Fruit fly (Drosophila melanogaster) whole organism, prepupa: ENCODE data around the gene GNBP2.

Source experiments
- Blimp-1 ChIP-seq: fragments of 200-800 bp; sonication (Bioruptor generic); optimal IDR thresholded peaks from 3 replicates; lab custom pipeline; 2017; ENCODE audit warnings: missing biosample characterization, missing genetic modification characterization, mild to moderate bottlenecking, moderate library complexity, missing genetic modification reagents
- CG10669 ChIP-seq: fragments of 200-800 bp; sonication (Bioruptor generic); optimal IDR thresholded peaks from 3 replicates; lab custom pipeline; 2018; ENCODE audit warnings: missing biosample characterization, mild to moderate bottlenecking, missing genetic modification characterization, moderate library complexity
- CG11294 ChIP-seq: fragments of 200-800 bp; sonication (Bioruptor generic); IDR thresholded peaks from 2 replicates; pipeline ENCODE4 v1.3.6; 2022; ENCODE audit warnings: missing biosample characterization, missing genetic modification characterization
- CG11762 ChIP-seq: fragments of 200-800 bp; sonication (Bioruptor generic); optimal IDR thresholded peaks from 3 replicates; lab custom pipeline; 2016; ENCODE audit warnings: missing biosample characterization, missing genetic modification characterization; ENCODE audit not compliant: insufficient read depth
- CG11902 ChIP-seq: fragments of 200-800 bp; sonication (Bioruptor generic); optimal IDR thresholded peaks from 3 replicates; lab custom pipeline; 2016; ENCODE audit warnings: missing biosample characterization, missing genetic modification characterization
- CG15336 ChIP-seq: fragments of 200-800 bp; sonication (Bioruptor generic); IDR thresholded peaks from 2 replicates; pipeline ENCODE4 v1.3.6; 2022; ENCODE audit warnings: missing biosample characterization, missing genetic modification characterization
- CG1621 ChIP-seq: fragments of 200-800 bp; sonication (Bioruptor generic); optimal IDR thresholded peaks from 3 replicates; lab custom pipeline; 2018; ENCODE audit warnings: missing biosample characterization, mild to moderate bottlenecking, missing genetic modification characterization
- CG16779 ChIP-seq: fragments of 200-800 bp; sonication (Bioruptor generic); optimal IDR thresholded peaks from 3 replicates; lab custom pipeline; 2017; ENCODE audit warnings: missing biosample characterization, mild to moderate bottlenecking, missing genetic modification characterization
- CG3032 ChIP-seq: fragments of 200-800 bp; optimal IDR thresholded peaks from 2 replicates; lab custom pipeline; 2019; ENCODE audit warnings: missing biosample characterization, mild to moderate bottlenecking, missing genetic modification characterization, moderate library complexity
- CG31627 ChIP-seq: fragments of 200-800 bp; sonication (Bioruptor generic); optimal IDR thresholded peaks from 3 replicates; lab custom pipeline; 2016; ENCODE audit warnings: missing biosample characterization, missing genetic modification characterization
- CG32006 ChIP-seq: fragments of 200-800 bp; sonication (Bioruptor generic); optimal IDR thresholded peaks from 3 replicates; lab custom pipeline; 2017; ENCODE audit warnings: missing biosample characterization, mild to moderate bottlenecking, missing genetic modification characterization
- CG34406 ChIP-seq: fragments of 200-800 bp; sonication (Bioruptor generic); optimal IDR thresholded peaks from 3 replicates; lab custom pipeline; 2016; ENCODE audit warnings: missing biosample characterization, missing genetic modification characterization
- CG4318 ChIP-seq: fragments of 200-800 bp; sonication (Bioruptor generic); optimal IDR thresholded peaks from 3 replicates; lab custom pipeline; 2017; ENCODE audit warnings: missing biosample characterization, mild to moderate bottlenecking, missing genetic modification characterization
- CG6163 ChIP-seq: fragments of 200-800 bp; sonication (Bioruptor generic); IDR thresholded peaks from 3 replicates; pipeline ENCODE4 v1.3.6; 2022; ENCODE audit warnings: missing biosample characterization, missing genetic modification characterization
- CG6276 ChIP-seq: fragments of 200-800 bp; sonication (Bioruptor generic); optimal IDR thresholded peaks from 2 replicates; lab custom pipeline; 2017; ENCODE audit warnings: missing biosample characterization, mild to moderate bottlenecking, missing genetic modification characterization
- CG6792 ChIP-seq: fragments of 200-800 bp; sonication (Bioruptor generic); optimal IDR thresholded peaks from 3 replicates; lab custom pipeline; 2016; ENCODE audit warnings: missing biosample characterization, missing genetic modification characterization
- CG6808 ChIP-seq: fragments of 200-800 bp; sonication (Bioruptor generic); optimal IDR thresholded peaks from 3 replicates; lab custom pipeline; 2017; ENCODE audit warnings: missing biosample characterization, missing genetic modification characterization, mild to moderate bottlenecking, moderate library complexity, missing genetic modification reagents
- CG7368 ChIP-seq: fragments of 200-800 bp; sonication (Bioruptor generic); optimal IDR thresholded peaks from 3 replicates; lab custom pipeline; 2016; ENCODE audit warnings: missing biosample characterization, missing genetic modification characterization
- CG8119 ChIP-seq: fragments of 200-800 bp; sonication (Bioruptor generic); IDR thresholded peaks from 3 replicates; pipeline ENCODE4 v1.3.6; 2022; ENCODE audit warnings: missing biosample characterization, missing genetic modification characterization
- CG8319 ChIP-seq: fragments of 200-800 bp; sonication (Bioruptor generic); optimal IDR thresholded peaks from 3 replicates; lab custom pipeline; 2016; ENCODE audit warnings: missing biosample characterization, missing genetic modification characterization
- CG8632 ChIP-seq: fragments of 200-800 bp; sonication (Bioruptor generic); optimal IDR thresholded peaks from 3 replicates; lab custom pipeline; 2016; ENCODE audit warnings: missing biosample characterization, missing genetic modification characterization
- CG9139 ChIP-seq: fragments of 200-800 bp; sonication (Bioruptor generic); optimal IDR thresholded peaks from 3 replicates; lab custom pipeline; 2017; ENCODE audit warnings: missing biosample characterization, mild to moderate bottlenecking, missing genetic modification characterization
- Eip75B ChIP-seq: fragments of 200-800 bp; sonication (Bioruptor generic); optimal IDR thresholded peaks from 3 replicates; lab custom pipeline; 2016; ENCODE audit warnings: missing biosample characterization, missing genetic modification characterization
- Eip78C ChIP-seq: fragments of 200-800 bp; sonication (Bioruptor generic); peaks from one replicate; lab custom pipeline; 2016; ENCODE audit warnings: missing biosample characterization, missing genetic modification characterization
- Eip93F ChIP-seq: fragments of 200-800 bp; sonication (Bioruptor generic); optimal IDR thresholded peaks from 2 replicates; lab custom pipeline; 2016; ENCODE audit warnings: missing biosample characterization, mild to moderate bottlenecking, missing genetic modification characterization
- Ets21C ChIP-seq: fragments of 200-800 bp; sonication (Bioruptor generic); optimal IDR thresholded peaks from 3 replicates; lab custom pipeline; 2016; ENCODE audit warnings: missing biosample characterization, missing genetic modification characterization
- Ets96B ChIP-seq: fragments of 200-800 bp; optimal IDR thresholded peaks from 2 replicates; lab custom pipeline; 2019; ENCODE audit warnings: missing biosample characterization, mild to moderate bottlenecking, missing genetic modification characterization, moderate library complexity
- Gug ChIP-seq: fragments of 200-800 bp; sonication (Bioruptor generic); IDR thresholded peaks from 2 replicates; pipeline ENCODE4 v1.3.6; 2022; ENCODE audit warnings: missing biosample characterization, missing genetic modification characterization
- Hr38 ChIP-seq: sonication (Bioruptor generic); optimal IDR thresholded peaks from 2 replicates; lab custom pipeline; 2016; ENCODE audit warnings: missing biosample characterization, missing genetic modification characterization
- Hr39 ChIP-seq: fragments of 200-800 bp; sonication (Bioruptor generic); optimal IDR thresholded peaks from 2 replicates; lab custom pipeline; 2016; ENCODE audit warnings: missing biosample characterization, missing genetic modification characterization
- Hr4 ChIP-seq: fragments of 200-800 bp; sonication (Bioruptor generic); optimal IDR thresholded peaks from 3 replicates; lab custom pipeline; 2016; ENCODE audit warnings: missing biosample characterization, missing genetic modification characterization
- Met ChIP-seq: fragments of 200-800 bp; sonication (Bioruptor generic); optimal IDR thresholded peaks from 3 replicates; lab custom pipeline; 2016; ENCODE audit warnings: missing biosample characterization, missing genetic modification characterization
- OdsH ChIP-seq: fragments of 200-800 bp; sonication (Bioruptor generic); optimal IDR thresholded peaks from 3 replicates; lab custom pipeline; 2016; ENCODE audit warnings: missing biosample characterization, missing genetic modification characterization
- Smox ChIP-seq: fragments of 200-800 bp; sonication (Bioruptor generic); optimal IDR thresholded peaks from 3 replicates; lab custom pipeline; 2016; ENCODE audit warnings: missing biosample characterization, missing genetic modification characterization
- Sox102F ChIP-seq: fragments of 200-800 bp; sonication (Bioruptor generic); optimal IDR thresholded peaks from 2 replicates; lab custom pipeline; 2016; ENCODE audit warnings: missing biosample characterization, mild to moderate bottlenecking, missing genetic modification characterization
- Sox14 ChIP-seq: fragments of 200-800 bp; sonication (Bioruptor generic); optimal IDR thresholded peaks from 3 replicates; lab custom pipeline; 2016; ENCODE audit warnings: missing biosample characterization, missing genetic modification characterization
- Sox15 ChIP-seq: fragments of 200-800 bp; sonication (Bioruptor generic); optimal IDR thresholded peaks from 3 replicates; lab custom pipeline; 2016; ENCODE audit warnings: missing biosample characterization, missing genetic modification characterization
- achi ChIP-seq: fragments of 200-800 bp; sonication (Bioruptor generic); optimal IDR thresholded peaks from 3 replicates; lab custom pipeline; 2016; ENCODE audit warnings: missing biosample characterization, missing genetic modification characterization
- acj6 ChIP-seq: fragments of 200-800 bp; sonication (Bioruptor generic); optimal IDR thresholded peaks from 3 replicates; lab custom pipeline; 2016; ENCODE audit warnings: missing biosample characterization, missing genetic modification characterization
- cyc ChIP-seq: fragments of 200-800 bp; sonication (Bioruptor generic); optimal IDR thresholded peaks from 3 replicates; lab custom pipeline; 2016; ENCODE audit warnings: missing biosample characterization, missing genetic modification characterization
- dac ChIP-seq: fragments of 200-800 bp; sonication (Bioruptor generic); optimal IDR thresholded peaks from 2 replicates; lab custom pipeline; 2017; ENCODE audit warnings: missing biosample characterization, mild to moderate bottlenecking, missing genetic modification characterization
- eg ChIP-seq: fragments of 200-800 bp; sonication (Bioruptor generic); IDR thresholded peaks from 3 replicates; pipeline ENCODE4 v1.3.6; 2022; ENCODE audit warnings: missing biosample characterization, missing genetic modification characterization
- esn ChIP-seq: fragments of 200-800 bp; sonication (Bioruptor generic); optimal IDR thresholded peaks from 2 replicates; lab custom pipeline; 2016; ENCODE audit warnings: missing biosample characterization, mild to moderate bottlenecking, missing genetic modification characterization, moderate library complexity
- fd85E ChIP-seq: fragments of 200-800 bp; sonication (Bioruptor generic); optimal IDR thresholded peaks from 3 replicates; lab custom pipeline; 2016; ENCODE audit warnings: missing biosample characterization, missing genetic modification characterization
- fkh ChIP-seq: fragments of 200-800 bp; sonication (Bioruptor generic); optimal IDR thresholded peaks from 3 replicates; lab custom pipeline; 2017; ENCODE audit warnings: missing biosample characterization, mild to moderate bottlenecking, missing genetic modification characterization, moderate library complexity
- lz ChIP-seq: fragments of 200-800 bp; sonication (Bioruptor generic); optimal IDR thresholded peaks from 3 replicates; lab custom pipeline; 2016; ENCODE audit warnings: missing biosample characterization, missing genetic modification characterization
- net ChIP-seq: fragments of 200-800 bp; sonication (Bioruptor generic); optimal IDR thresholded peaks from 3 replicates; lab custom pipeline; 2016; ENCODE audit warnings: missing biosample characterization, missing genetic modification characterization
- pdm3 ChIP-seq: fragments of 200-800 bp; sonication (Bioruptor generic); optimal IDR thresholded peaks from 3 replicates; lab custom pipeline; 2016; ENCODE audit warnings: missing biosample characterization, missing genetic modification characterization
- salr ChIP-seq, 2 experiments: fragments of 200-800 bp; sonication (Bioruptor generic); optimal IDR thresholded peaks; 3 replicates each; lab custom pipeline; 2016 to 2018; ENCODE audit warnings: missing biosample characterization in 2 of 2, missing genetic modification characterization in 2 of 2, mild to moderate bottlenecking in 1 of 2
- spab ChIP-seq: fragments of 200-800 bp; sonication (Bioruptor generic); optimal IDR thresholded peaks from 2 replicates; lab custom pipeline; 2017; ENCODE audit warnings: missing biosample characterization, mild to moderate bottlenecking, missing genetic modification characterization, missing genetic modification reagents
- topi ChIP-seq: fragments of 200-800 bp; sonication (Bioruptor generic); optimal IDR thresholded peaks from 3 replicates; lab custom pipeline; 2016; ENCODE audit warnings: missing biosample characterization, missing genetic modification characterization
- vri ChIP-seq: fragments of 200-800 bp; sonication (Bioruptor generic); optimal IDR thresholded peaks from 3 replicates; lab custom pipeline; 2016; ENCODE audit warnings: missing biosample characterization, mild to moderate bottlenecking, missing genetic modification characterization

Gene GNBP2

dm6 chr3L:18626451-18627079, 48.6 kb downstream of the GNBP2 start:
- TF ChIP-seq CG6792 (GFP tag; lab: Kevin White, UChicago) (no peak), cyc (GFP tag; lab: Kevin White, UChicago) (no peak), Smox (GFP tag; lab: Kevin White, UChicago) (peak; percentile 27), CG3032 (no peak), CG15336 (GFP tag; lab: Robert Waterston, UW) (peak; percentile 40), CG1621 (tag; lab: Kevin White, UChicago) (no peak), CG34406 (GFP tag; lab: Kevin White, UChicago) (peak; percentile 20), CG6808 (GFP tag; lab: Kevin White, UChicago) (no peak), CG8632 (GFP tag; lab: Kevin White, UChicago) (no peak), pdm3 (GFP tag; lab: Kevin White, UChicago) (peak; percentile 14), Gug (no peak), spab (no peak), acj6 (peak; percentile 3), CG6163 (GFP tag; lab: Robert Waterston, UW) (peak; percentile 43; the same call in 2 of the 3 replicates), vri (GFP tag; lab: Kevin White, UChicago) (no peak), dac (GFP tag; lab: Kevin White, UChicago) (no peak), CG31627 (GFP tag; lab: Kevin White, UChicago) (no peak), net (GFP tag; lab: Kevin White, UChicago) (peak; percentile 22), CG32006 (GFP tag; lab: Kevin White, UChicago) (peak; percentile 61), CG11902 (no peak), CG7368 (GFP tag; lab: Kevin White, UChicago) (no peak), Hr38 (GFP tag; lab: Kevin White, UChicago) (no peak), OdsH (no peak), CG16779 (tag; lab: Kevin White, UChicago) (no peak), CG11762 (no peak), fkh (GFP tag; lab: Kevin White, UChicago) (no peak), CG8319 (GFP tag; lab: Kevin White, UChicago) (no peak), CG9139 (GFP tag; lab: Kevin White, UChicago) (no peak), Met (GFP tag; lab: Kevin White, UChicago) (peak; percentile 47), CG4318 (no peak), CG6276 (peak; percentile 60), Ets21C (GFP tag; lab: Kevin White, UChicago) (no peak), lz (GFP tag; lab: Kevin White, UChicago) (no peak), eg (GFP tag; lab: Robert Waterston, UW) (peak; percentile 71), fd85E (GFP tag; lab: Kevin White, UChicago) (no peak), Eip75B (peak; percentile 7), CG8119 (GFP tag; lab: Robert Waterston, UW) (peak; percentile 58; the same call in 2 of the 3 replicates), Ets96B (no peak), Eip78C (GFP tag; lab: Kevin White, UChicago) (peak; percentile 41), Sox15 (GFP tag; lab: Kevin White, UChicago) (no peak), Sox14 (GFP tag; lab: Kevin White, UChicago) (no peak), achi (GFP tag; lab: Kevin White, UChicago) (peak; percentile 7), Hr39 (GFP tag; lab: Kevin White, UChicago) (no peak), topi (GFP tag; lab: Kevin White, UChicago) (no peak), CG11294 (GFP tag; lab: Robert Waterston, UW) (0 out of 2 replicates have a peak, but pooled peaks have one; percentile 19), Hr4 (GFP tag; lab: Kevin White, UChicago) (peak; percentile 17), salr (GFP tag; optimal IDR thresholded peaks at IDR 0.05; lab: Kevin White, UChicago) (no peak), CG10669 (GFP tag; lab: Kevin White, UChicago) (no peak), esn (no peak), Sox102F (peak; percentile 18), Eip93F (no peak), Blimp-1 (GFP tag; lab: Kevin White, UChicago) (peak; percentile 74)
